Fruit fly (Drosophila melanogaster) whole organism, embryonic: ENCODE measurements around the gene CG15333.

ENCODE experiments used
- Abd-B ChIP-seq: fragments of 200-800 bp; sonication (Bioruptor generic); optimal IDR thresholded peaks from 2 replicates; lab custom pipeline; 2018; ENCODE audit warnings: missing biosample characterization, mild to moderate bottlenecking, missing genetic modification characterization, moderate library complexity
- Asciz ChIP-seq: fragments of 200-800 bp; sonication (Bioruptor generic); optimal IDR thresholded peaks from 2 replicates; lab custom pipeline; 2017; ENCODE audit warnings: missing biosample characterization, mild to moderate bottlenecking, missing genetic modification characterization, missing genetic modification reagents
- CG10543 ChIP-seq: fragments of 200-800 bp; sonication (Bioruptor generic); optimal IDR thresholded peaks from 3 replicates; lab custom pipeline; 2017; ENCODE audit warnings: missing biosample characterization, mild to moderate bottlenecking, missing genetic modification characterization, moderate library complexity
- CG11696 ChIP-seq: fragments of 200-800 bp; sonication (Bioruptor generic); IDR thresholded peaks from 2 replicates; pipeline ENCODE4 v1.3.6; 2022; ENCODE audit warnings: missing biosample characterization, missing genetic modification characterization
- CG12299 ChIP-seq: fragments of 200-800 bp; sonication (Bioruptor generic); optimal IDR thresholded peaks from 2 replicates; lab custom pipeline; 2018; ENCODE audit warnings: missing biosample characterization, mild to moderate bottlenecking, missing genetic modification characterization
- CG12659 ChIP-seq: fragments of 200-800 bp; sonication (Bioruptor generic); optimal IDR thresholded peaks from 3 replicates; lab custom pipeline; 2017; ENCODE audit warnings: mild to moderate bottlenecking, missing biosample characterization, missing genetic modification reagents, missing genetic modification characterization
- CG13123 ChIP-seq: fragments of 200-800 bp; sonication (Bioruptor generic); optimal IDR thresholded peaks from 2 replicates; lab custom pipeline; 2016; ENCODE audit warnings: missing biosample characterization, missing genetic modification characterization
- CG13287 ChIP-seq: fragments of 200-800 bp; sonication (Bioruptor generic); IDR thresholded peaks from 2 replicates; pipeline ENCODE4 v1.3.6; 2022; ENCODE audit warnings: missing biosample characterization, missing genetic modification characterization; ENCODE audit not compliant: partially characterized antibody
- CG14667 ChIP-seq: fragments of 200-800 bp; sonication (Bioruptor generic); IDR thresholded peaks from 2 replicates; pipeline ENCODE4 v1.3.6; 2022; ENCODE audit warnings: missing biosample characterization, missing genetic modification characterization
- CG15601 ChIP-seq: fragments of 200-800 bp; sonication (Bioruptor generic); optimal IDR thresholded peaks from 3 replicates; lab custom pipeline; 2019; ENCODE audit warnings: missing biosample characterization, mild to moderate bottlenecking, missing genetic modification characterization, moderate library complexity
- CG15696 ChIP-seq: fragments of 200-800 bp; sonication (Bioruptor generic); optimal IDR thresholded peaks from 2 replicates; lab custom pipeline; 2019; ENCODE audit warnings: missing biosample characterization, mild to moderate bottlenecking, missing genetic modification characterization, moderate library complexity
- CG17328 ChIP-seq: fragments of 200-800 bp; sonication (Bioruptor generic); IDR thresholded peaks from 2 replicates; pipeline ENCODE4 v1.3.6; 2022; ENCODE audit warnings: missing biosample characterization, missing genetic modification characterization
- CG17612 ChIP-seq: fragments of 200-800 bp; sonication (Bioruptor generic); IDR thresholded peaks from 2 replicates; pipeline ENCODE4 v1.3.6; 2022; ENCODE audit warnings: missing biosample characterization, missing genetic modification characterization
- CG34422 ChIP-seq: fragments of 200-800 bp; sonication (Bioruptor generic); IDR thresholded peaks from 3 replicates; pipeline ENCODE4 v1.3.6; 2022; ENCODE audit warnings: missing biosample characterization, missing genetic modification characterization
- CG6254 ChIP-seq: fragments of 200-800 bp; sonication (Bioruptor generic); optimal IDR thresholded peaks from 3 replicates; lab custom pipeline; 2017; ENCODE audit warnings: mild to moderate bottlenecking, missing biosample characterization, missing genetic modification reagents, missing genetic modification characterization
- CG7963 ChIP-seq: fragments of 200-800 bp; sonication (Bioruptor generic); IDR thresholded peaks from 3 replicates; pipeline ENCODE4 v1.3.6; 2022; ENCODE audit warnings: missing biosample characterization, missing genetic modification characterization; ENCODE audit not compliant: partially characterized antibody
- CG9727 ChIP-seq: fragments of 200-800 bp; sonication (Bioruptor generic); optimal IDR thresholded peaks from 3 replicates; lab custom pipeline; 2017; ENCODE audit warnings: missing biosample characterization, mild to moderate bottlenecking, missing genetic modification characterization
- CrebB ChIP-seq: fragments of 200-800 bp; sonication (Bioruptor generic); optimal IDR thresholded peaks from 3 replicates; lab custom pipeline; 2018; ENCODE audit warnings: missing biosample characterization, mild to moderate bottlenecking, missing genetic modification characterization
- Doc3 ChIP-seq: fragments of 200-800 bp; sonication (Bioruptor generic); IDR thresholded peaks from 3 replicates; pipeline ENCODE4 v1.3.6; 2022; ENCODE audit warnings: missing biosample characterization, missing genetic modification characterization; ENCODE audit not compliant: partially characterized antibody
- Elba2 ChIP-seq: fragments of 200-800 bp; sonication (Bioruptor generic); optimal IDR thresholded peaks from 3 replicates; lab custom pipeline; 2016; ENCODE audit warnings: missing biosample characterization, missing genetic modification characterization
- Fer1 ChIP-seq: fragments of 200-800 bp; sonication (Bioruptor generic); optimal IDR thresholded peaks from 2 replicates; lab custom pipeline; 2017; ENCODE audit warnings: missing biosample characterization, mild to moderate bottlenecking, missing genetic modification characterization
- GATAe ChIP-seq: fragments of 200-800 bp; sonication (Bioruptor generic); conservative IDR thresholded peaks from 2 replicates; pipeline ENCODE4 v1.3.6; 2022; ENCODE audit warnings: missing biosample characterization, missing genetic modification characterization
- HLH3B ChIP-seq: fragments of 200-800 bp; sonication (Bioruptor generic); IDR thresholded peaks from 2 replicates; pipeline ENCODE4 v1.3.6; 2022; ENCODE audit warnings: missing biosample characterization, missing genetic modification characterization
- Med ChIP-seq: fragments of 200-800 bp; sonication (Bioruptor generic); peaks from one replicate; lab custom pipeline; 2016; ENCODE audit warnings: missing biosample characterization, missing genetic modification characterization, mild to moderate bottlenecking, inconsistent platforms, moderate library complexity
- NK7.1 ChIP-seq: fragments of 200-800 bp; sonication (Bioruptor generic); optimal IDR thresholded peaks from 3 replicates; lab custom pipeline; 2016; ENCODE audit warnings: missing biosample characterization, missing genetic modification characterization
- Sry-β ChIP-seq: fragments of 200-800 bp; sonication (Bioruptor generic); optimal IDR thresholded peaks from 2 replicates; lab custom pipeline; 2018; ENCODE audit warnings: missing biosample characterization, mild to moderate bottlenecking, missing genetic modification characterization, moderate library complexity
- YL-1 ChIP-seq: fragments of 200-800 bp; sonication (Bioruptor generic); optimal IDR thresholded peaks from 3 replicates; lab custom pipeline; 2017; ENCODE audit warnings: missing biosample characterization, mild to moderate bottlenecking, missing genetic modification characterization
- bab2 ChIP-seq: fragments of 200-800 bp; sonication (Bioruptor generic); optimal IDR thresholded peaks from 2 replicates; lab custom pipeline; 2016; ENCODE audit warnings: missing biosample characterization, missing genetic modification characterization
- bbx ChIP-seq: fragments of 200-800 bp; sonication (Bioruptor generic); IDR thresholded peaks from 2 replicates; pipeline ENCODE4 v1.3.6; 2022; ENCODE audit warnings: missing biosample characterization, missing genetic modification characterization; ENCODE audit not compliant: partially characterized antibody
- chm ChIP-seq: fragments of 200-800 bp; sonication (Bioruptor generic); IDR thresholded peaks from 2 replicates; pipeline ENCODE4 v1.3.6; 2022; ENCODE audit warnings: missing biosample characterization, missing genetic modification characterization
- da ChIP-seq: fragments of 200-800 bp; sonication (Bioruptor generic); optimal IDR thresholded peaks from 2 replicates; lab custom pipeline; 2016; ENCODE audit warnings: missing biosample characterization, missing genetic modification characterization
- dmrt11E ChIP-seq: fragments of 200-800 bp; sonication (Bioruptor generic); optimal IDR thresholded peaks from 3 replicates; lab custom pipeline; 2018; ENCODE audit warnings: missing biosample characterization, mild to moderate bottlenecking, missing genetic modification characterization, moderate library complexity
- fd102C ChIP-seq: fragments of 200-800 bp; sonication (Bioruptor generic); optimal IDR thresholded peaks from 2 replicates; lab custom pipeline; 2018; ENCODE audit warnings: missing biosample characterization, mild to moderate bottlenecking, missing genetic modification characterization, moderate library complexity
- hkb ChIP-seq, 2 experiments: fragments of 200-800 bp in 1 of 2; fragments of >200 bp in 1 of 2; sonication (Bioruptor generic) in 1 of 2; IDR thresholded peaks in 1 of 2; optimal IDR thresholded peaks in 1 of 2; 2 replicates each; pipeline versions ENCODE4 v1.3.6 to Lab custom; 2017 to 2022; ENCODE audit warnings: missing biosample characterization in 1 of 2, missing genetic modification characterization in 1 of 2
- knrl ChIP-seq: fragments of 200-800 bp; sonication (Bioruptor generic); IDR thresholded peaks from 3 replicates; pipeline ENCODE4 v1.3.6; 2022; ENCODE audit warnings: missing biosample characterization, missing genetic modification characterization; ENCODE audit not compliant: partially characterized antibody
- pb ChIP-seq: fragments of 200-800 bp; sonication (Bioruptor generic); optimal IDR thresholded peaks from 3 replicates; lab custom pipeline; 2016; ENCODE audit warnings: missing biosample characterization, missing genetic modification characterization
- pita ChIP-seq: fragments of 200-800 bp; sonication (Bioruptor generic); optimal IDR thresholded peaks from 2 replicates; lab custom pipeline; 2017; ENCODE audit warnings: missing biosample characterization, mild to moderate bottlenecking, missing genetic modification characterization
- pnt ChIP-seq: fragments of 200-800 bp; sonication (Bioruptor generic); optimal IDR thresholded peaks from 3 replicates; lab custom pipeline; 2016; ENCODE audit warnings: missing biosample characterization, missing genetic modification characterization
- repo ChIP-seq: fragments of 200-800 bp; sonication (Bioruptor generic); optimal IDR thresholded peaks from 2 replicates; lab custom pipeline; 2016; ENCODE audit warnings: missing biosample characterization, missing genetic modification characterization
- sc ChIP-seq, 3 experiments: fragments of >200 bp in 2 of 3; fragments of 200-800 bp in 1 of 3; sonication (Bioruptor generic) in 1 of 3; optimal IDR thresholded peaks; 2 replicates in 2 of 3; 3 replicates in 1 of 3; lab custom pipeline; 2017; ENCODE audit warnings: mild to moderate bottlenecking in 1 of 3, missing biosample characterization in 1 of 3, missing genetic modification characterization in 1 of 3, missing genetic modification reagents in 1 of 3
- scrt ChIP-seq: fragments of 200-800 bp; sonication (Bioruptor generic); optimal IDR thresholded peaks from 2 replicates; lab custom pipeline; 2018; ENCODE audit warnings: missing biosample characterization, mild to moderate bottlenecking, missing genetic modification characterization, moderate library complexity
- sim ChIP-seq: fragments of 200-800 bp; sonication (Bioruptor generic); IDR thresholded peaks from 2 replicates; pipeline ENCODE4 v1.3.6; 2022; ENCODE audit warnings: missing biosample characterization, missing genetic modification characterization
- slp2 ChIP-seq: fragments of 200-800 bp; sonication (Bioruptor generic); optimal IDR thresholded peaks from 2 replicates; lab custom pipeline; 2016; ENCODE audit warnings: missing biosample characterization, missing genetic modification characterization
- tap ChIP-seq: fragments of 200-800 bp; optimal IDR thresholded peaks from 3 replicates; lab custom pipeline; 2019; ENCODE audit warnings: missing biosample characterization, mild to moderate bottlenecking, missing genetic modification characterization, moderate library complexity
- tin ChIP-seq: fragments of 200-800 bp; sonication (Bioruptor generic); optimal IDR thresholded peaks from 3 replicates; lab custom pipeline; 2016; ENCODE audit warnings: missing biosample characterization, missing genetic modification characterization
- tio ChIP-seq: fragments of 200-800 bp; sonication (Bioruptor generic); optimal IDR thresholded peaks from 2 replicates; lab custom pipeline; 2017; ENCODE audit warnings: missing biosample characterization, missing genetic modification characterization, inconsistent platforms
- trh ChIP-seq: fragments of 200-800 bp; sonication (Bioruptor generic); optimal IDR thresholded peaks from 2 replicates; lab custom pipeline; 2016; ENCODE audit warnings: missing biosample characterization, missing genetic modification characterization
- usp ChIP-seq: fragments of >200 bp; optimal IDR thresholded peaks from 2 replicates; lab custom pipeline; 2017; ENCODE audit warnings: missing biosample characterization, missing genetic modification characterization
- yki ChIP-seq: fragments of >200 bp; optimal IDR thresholded peaks from 3 replicates; lab custom pipeline; 2018

Gene CG15333

DNA sequence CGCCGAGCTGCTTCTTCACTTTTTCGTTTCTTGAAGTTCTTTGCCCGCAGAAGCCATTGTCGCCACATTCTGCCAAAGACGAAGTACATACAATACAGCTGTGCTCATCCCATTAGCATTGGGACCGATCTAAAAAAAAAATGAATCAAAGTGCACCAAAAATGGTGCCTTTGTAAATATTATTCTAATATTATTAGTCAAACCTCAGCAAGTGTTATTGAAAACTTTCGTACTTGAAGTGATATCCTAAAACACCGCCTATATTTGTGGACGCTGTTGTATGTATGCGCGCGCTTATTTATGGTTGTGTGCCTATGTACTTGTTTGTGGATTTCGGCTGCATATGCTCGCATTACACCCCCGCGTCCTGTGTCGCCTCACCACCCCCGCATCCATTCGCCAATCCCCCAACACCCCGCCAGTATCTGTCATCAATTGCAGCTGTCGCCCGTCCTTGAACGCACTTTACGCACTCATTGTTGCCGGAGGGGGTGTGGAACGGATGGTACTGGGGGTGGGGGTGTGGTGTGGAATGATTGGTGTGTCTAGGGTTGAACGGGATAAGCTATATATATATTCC lies 48.7 kb downstream of the CG15333 start (continued):
- no peak for TF ChIP-seq sc (optimal IDR thresholded peaks at IDR 0.05; lab: Kevin White, UChicago)
- TF ChIP-seq sc (GFP tag; optimal IDR thresholded peaks at IDR 0.05; lab: Kevin White, UChicago): peak; percentile 80
- no peak for TF ChIP-seq Doc3 (GFP tag; lab: Robert Waterston, UW)
- no peak for TF ChIP-seq pita
- TF ChIP-seq GATAe (GFP tag; lab: Robert Waterston, UW): peak; percentile 38; the same call in 1 of the 2 replicates
- peak; percentile 94 for TF ChIP-seq Med
- peak; percentile 55 for TF ChIP-seq CG13123 (GFP tag; lab: Kevin White, UChicago)
- TF ChIP-seq Fer1 (GFP tag; lab: Kevin White, UChicago): peak; percentile 89
- TF ChIP-seq chm (GFP tag; lab: Robert Waterston, UW): peak; percentile 90
- peak; percentile 91 for TF ChIP-seq HLH3B (GFP tag; lab: Robert Waterston, UW)
- peak; percentile 91 for TF ChIP-seq CG34422
- TF ChIP-seq pnt (GFP tag; lab: Kevin White, UChicago): peak; percentile 64
- no peak for TF ChIP-seq bbx (GFP tag; lab: Robert Waterston, UW)
- TF ChIP-seq NK7.1 (GFP tag; lab: Kevin White, UChicago): peak; percentile 57
- peak; percentile 87 for TF ChIP-seq Asciz
- TF ChIP-seq CG15696: peak; percentile 68
- peak; percentile 77 for TF ChIP-seq scrt
- no peak for TF ChIP-seq yki (lab: Kevin White, UChicago)
- TF ChIP-seq YL-1: peak; percentile 28
- TF ChIP-seq CG13287 (GFP tag; lab: Robert Waterston, UW): no peak
- TF ChIP-seq pb (GFP tag; lab: Kevin White, UChicago): peak; percentile 33
- peak; percentile 83 for TF ChIP-seq tin (GFP tag; lab: Kevin White, UChicago)
- TF ChIP-seq da (GFP tag; lab: Kevin White, UChicago): no peak
- TF ChIP-seq trh (GFP tag; lab: Kevin White, UChicago): peak; percentile 62
- TF ChIP-seq Sry-β: peak; percentile 41
- peak; percentile 78 for TF ChIP-seq tap
- TF ChIP-seq CG9727 (GFP tag; lab: Kevin White, UChicago): peak; percentile 86
- TF ChIP-seq CG17612: peak; percentile 48; the same call in 1 of the 2 replicates
- TF ChIP-seq hkb (optimal IDR thresholded peaks at IDR 0.05; lab: Kevin White, UChicago): no peak
- peak; percentile 92 for TF ChIP-seq hkb (GFP tag; IDR thresholded peaks at IDR 0.05; lab: Robert Waterston, UW)
- peak; percentile 75 for TF ChIP-seq CG12299 (tag; lab: Kevin White, UChicago)
- peak; percentile 71; the same call in 1 of the 2 replicates for TF ChIP-seq sim (GFP tag; lab: Robert Waterston, UW)
- TF ChIP-seq CG10543: peak; percentile 33
- TF ChIP-seq usp: no peak
- TF ChIP-seq CrebB: peak; percentile 78
- peak; percentile 80 for TF ChIP-seq tio
- TF ChIP-seq Elba2 (GFP tag; lab: Kevin White, UChicago): no peak
- TF ChIP-seq CG12659 (GFP tag; lab: Kevin White, UChicago): peak; percentile 82
- peak; percentile 91 for TF ChIP-seq CG17328 (GFP tag; lab: Robert Waterston, UW)
- peak; percentile 91 for TF ChIP-seq dmrt11E (tag; lab: Kevin White, UChicago)
- peak; percentile 82 for TF ChIP-seq Abd-B
- peak; percentile 88 for TF ChIP-seq CG15601 (tag; lab: Kevin White, UChicago)
- TF ChIP-seq knrl (GFP tag; lab: Robert Waterston, UW): no peak
- peak; percentile 89 for TF ChIP-seq CG6254 (GFP tag; lab: Kevin White, UChicago)
- TF ChIP-seq fd102C: peak; percentile 28
- TF ChIP-seq CG14667 (GFP tag; lab: Robert Waterston, UW): peak; percentile 76
- peak; percentile 45 for TF ChIP-seq repo
- TF ChIP-seq CG11696: peak; percentile 98
- TF ChIP-seq bab2: peak; percentile 76
- TF ChIP-seq slp2 (GFP tag; lab: Kevin White, UChicago): peak; percentile 53
- TF ChIP-seq CG7963: no peak
